Fruit fly (Drosophila melanogaster): ENCODE measurements around the gene CG14696.
A peak's percentile ranks its signal among the peaks of the same experiment; 100 is the strongest.

CG14696 gene

DNA sequence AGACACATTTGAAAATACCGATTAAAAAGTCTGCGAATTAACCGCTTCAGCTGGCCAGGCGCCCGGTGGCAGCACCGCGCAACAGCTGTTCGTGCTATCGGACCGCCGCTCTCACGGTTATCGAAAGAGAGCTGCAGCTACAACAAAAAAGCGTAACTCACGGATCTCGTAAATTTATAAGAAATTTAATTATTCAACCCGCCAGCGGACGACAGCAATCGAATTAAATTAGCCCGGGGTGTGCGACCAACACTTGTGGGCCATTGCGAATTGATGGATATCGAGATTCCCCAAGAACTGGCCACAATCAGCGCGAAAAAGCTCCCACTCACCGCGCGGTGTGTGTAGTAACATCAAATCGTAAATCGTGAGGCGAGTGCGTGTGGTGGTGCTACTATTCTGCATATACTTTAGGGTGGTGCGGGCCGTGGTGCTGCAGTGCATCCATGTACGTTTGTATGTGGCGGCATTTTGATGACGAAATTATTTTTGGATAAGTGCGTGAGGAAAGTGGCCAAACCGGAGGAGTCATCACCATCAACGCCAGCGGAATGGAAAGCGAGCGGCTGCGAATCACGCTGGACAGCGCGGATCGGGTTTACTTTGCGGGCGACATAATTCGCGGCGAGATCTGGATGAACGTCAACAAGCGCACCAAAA lies 751 bp upstream of the CG14696 start, which contains the start of gene Leash:
Leash (plus strand) TSS at position 119 of the 660 bp plus-strand sequence.
- TF ChIP-seq CG4318 (GFP tag; optimal IDR thresholded peaks at IDR 0.05) (no peak), CG6808 (GFP tag; optimal IDR thresholded peaks at IDR 0.05) (no peak), CG6276 (GFP tag; optimal IDR thresholded peaks at IDR 0.05) (peak; percentile 29), Eip93F (GFP tag; optimal IDR thresholded peaks at IDR 0.05) (no peak), CG15336 (GFP tag; IDR thresholded peaks at IDR 0.05) (no peak; the same call in 1 of the 2 replicates), CG16779 (tag; optimal IDR thresholded peaks at IDR 0.05) (no peak), CG11762 (GFP tag; optimal IDR thresholded peaks at IDR 0.05; ENCODE audit: insufficient read depth) (no peak), CG10631 (GFP tag; optimal IDR thresholded peaks at IDR 0.05) (no peak), ss (GFP tag; optimal IDR thresholded peaks at IDR 0.05) (peak; percentile 13 to 36), CG6163 (GFP tag; IDR thresholded peaks at IDR 0.05) (0 out of 3 replicates have a peak, but pooled peaks have one; percentile 14), Smox (GFP tag; optimal IDR thresholded peaks at IDR 0.05) (no peak), lz (GFP tag; optimal IDR thresholded peaks at IDR 0.05) (no peak), svp (GFP tag) (peak; percentile 62), Ets96B (tag; optimal IDR thresholded peaks at IDR 0.05) (no peak), Eip78C (GFP tag) (peak; percentile 64), esn (GFP tag; optimal IDR thresholded peaks at IDR 0.05) (no peak), fd85E (GFP tag; optimal IDR thresholded peaks at IDR 0.05) (no peak), Hr4 (GFP tag; optimal IDR thresholded peaks at IDR 0.05) (no peak), CG1621 (tag; optimal IDR thresholded peaks at IDR 0.05) (peak; percentile 3), acj6 (GFP tag; optimal IDR thresholded peaks at IDR 0.05) (no peak), CG31627 (GFP tag; optimal IDR thresholded peaks at IDR 0.05) (no peak), fd59A (GFP tag; optimal IDR thresholded peaks at IDR 0.05) (no peak), CG6792 (GFP tag; optimal IDR thresholded peaks at IDR 0.05) (no peak), CG8319 (GFP tag; optimal IDR thresholded peaks at IDR 0.05) (no peak), CG34406 (GFP tag; optimal IDR thresholded peaks at IDR 0.05) (no peak), dac (GFP tag; optimal IDR thresholded peaks at IDR 0.05) (no peak), vri (GFP tag; optimal IDR thresholded peaks at IDR 0.05) (peak; percentile 60), CG6854 (GFP tag; optimal IDR thresholded peaks at IDR 0.05) (peak; percentile 52), Hr38 (GFP tag; optimal IDR thresholded peaks at IDR 0.05) (no peak)

DNA sequence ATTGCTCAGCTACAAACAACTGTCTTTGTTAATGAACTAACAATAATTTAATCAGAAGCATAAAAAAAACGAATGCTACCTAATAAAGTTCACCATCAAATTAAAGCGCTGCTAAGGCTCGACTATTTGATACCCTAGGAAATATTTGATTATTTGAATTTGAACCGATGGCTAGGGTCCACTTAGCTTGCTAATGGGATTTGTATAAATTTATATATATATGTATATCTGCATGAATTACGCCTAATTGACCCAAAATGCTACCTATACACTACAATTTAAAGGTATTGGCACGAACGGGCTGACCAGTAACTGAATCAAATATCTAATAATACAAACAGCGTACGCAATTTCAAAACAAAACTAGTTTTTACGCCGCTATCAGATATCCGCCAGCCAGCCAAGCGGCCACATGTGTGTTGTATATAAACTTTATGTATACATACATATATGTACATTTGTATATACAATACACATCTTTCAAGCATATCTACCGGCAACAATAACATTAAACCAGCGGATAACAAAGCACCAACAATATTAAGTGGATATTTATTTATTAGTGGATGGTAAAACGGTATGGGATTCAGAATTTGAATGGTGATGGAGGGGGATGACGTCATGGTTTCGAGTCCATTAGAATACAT lies 647 bp downstream of the CG14696 start:
- TF ChIP-seq CG6792 (GFP tag; optimal IDR thresholded peaks at IDR 0.05), result no peak
- TF ChIP-seq Eip78C (GFP tag), result peak; percentile 64
- TF ChIP-seq Eip75B (GFP tag; optimal IDR thresholded peaks at IDR 0.05), result no peak
- no peak for TF ChIP-seq fd85E (GFP tag; optimal IDR thresholded peaks at IDR 0.05)
- 0 out of 2 replicates have a peak, but pooled peaks have one; percentile 24 for TF ChIP-seq Gug (GFP tag; IDR thresholded peaks at IDR 0.05)
- peak; percentile 22 for TF ChIP-seq CG6276 (GFP tag; optimal IDR thresholded peaks at IDR 0.05)
- no peak for TF ChIP-seq fkh (GFP tag; optimal IDR thresholded peaks at IDR 0.05)
- TF ChIP-seq CG15336 (GFP tag; IDR thresholded peaks at IDR 0.05), result peak; percentile 38; the same call in 1 of the 2 replicates
- peak; percentile 44; the same call in 1 of the 3 replicates for TF ChIP-seq CG6163 (GFP tag; IDR thresholded peaks at IDR 0.05)
- TF ChIP-seq achi (GFP tag; optimal IDR thresholded peaks at IDR 0.05), result no peak
- TF ChIP-seq eg (GFP tag; IDR thresholded peaks at IDR 0.05), result peak; percentile 79
- TF ChIP-seq CG8119 (GFP tag; IDR thresholded peaks at IDR 0.05), result peak; percentile 39; the same call in 2 of the 3 replicates
- TF ChIP-seq svp (GFP tag), result peak; percentile 39
- TF ChIP-seq Hr4 (GFP tag; optimal IDR thresholded peaks at IDR 0.05), result peak; percentile 15

dm6 chr3R:10881824-10882559 lies 2.8 kb downstream of the CG14696 start, which contains the start of gene Tpc1:
Gene Tpc1, minus strand, starts transcription at chr3R:10882188.
- TF ChIP-seq CG11902 (GFP tag; optimal IDR thresholded peaks at IDR 0.05) (no peak), Eip75B (GFP tag; optimal IDR thresholded peaks at IDR 0.05) (peak; percentile 21), Gug (GFP tag; IDR thresholded peaks at IDR 0.05) (no peak), CG8632 (GFP tag; optimal IDR thresholded peaks at IDR 0.05) (no peak), CG6854 (GFP tag; optimal IDR thresholded peaks at IDR 0.05) (peak; percentile 80), CG6808 (GFP tag; optimal IDR thresholded peaks at IDR 0.05) (no peak), net (GFP tag; optimal IDR thresholded peaks at IDR 0.05) (no peak), Met (GFP tag; optimal IDR thresholded peaks at IDR 0.05) (peak; percentile 39), Sox15 (GFP tag; optimal IDR thresholded peaks at IDR 0.05) (no peak), fkh (GFP tag; optimal IDR thresholded peaks at IDR 0.05) (no peak), Sox14 (GFP tag; optimal IDR thresholded peaks at IDR 0.05) (peak; percentile 65), CG9139 (GFP tag; optimal IDR thresholded peaks at IDR 0.05) (no peak), Eip93F (GFP tag; optimal IDR thresholded peaks at IDR 0.05) (no peak), Ets96B (tag; optimal IDR thresholded peaks at IDR 0.05) (peak; percentile 9), CG6792 (GFP tag; optimal IDR thresholded peaks at IDR 0.05) (no peak), CG10631 (GFP tag; optimal IDR thresholded peaks at IDR 0.05) (no peak), acj6 (GFP tag; optimal IDR thresholded peaks at IDR 0.05) (no peak), CG4318 (GFP tag; optimal IDR thresholded peaks at IDR 0.05) (no peak), CG11294 (GFP tag; IDR thresholded peaks at IDR 0.05) (no peak), cyc (GFP tag; optimal IDR thresholded peaks at IDR 0.05) (peak; percentile 15), CG8119 (GFP tag; IDR thresholded peaks at IDR 0.05) (no peak)
